Worm (Caenorhabditis elegans) whole organism, young adult: Measurements from ENCODE around the gene syp-2.

Experiments
- F49E8.2 ChIP-seq: sonication (generic microtip); optimal IDR thresholded peaks from 3 replicates; lab custom pipeline; 2017; ENCODE audit warnings: missing genetic modification characterization, mild to moderate bottlenecking, missing compliant biosample characterization, antibody characterized with exemption, moderate library complexity; ENCODE audit not compliant: insufficient read depth
- attf-6 ChIP-seq: fragments of 200-800 bp; sonication (Bioruptor generic); IDR thresholded peaks from 2 replicates; pipeline ENCODE4 v1.3.6; 2022; ENCODE audit warnings: missing genetic modification reagents, missing genetic modification characterization, missing compliant biosample characterization
- ceh-27 ChIP-seq: fragments of 200-800 bp; sonication (Bioruptor generic); optimal IDR thresholded peaks from 2 replicates; lab custom pipeline; 2018; ENCODE audit warnings: mild to moderate bottlenecking, missing genetic modification characterization, moderate library complexity, missing compliant biosample characterization
- egrh-3 ChIP-seq: fragments of 200-800 bp; sonication (Bioruptor generic); IDR thresholded peaks from 2 replicates; pipeline ENCODE4 v1.3.6; 2022; ENCODE audit warnings: missing genetic modification reagents, missing genetic modification characterization, missing compliant biosample characterization
- ets-4 ChIP-seq: fragments of 200-800 bp; sonication (Bioruptor generic); optimal IDR thresholded peaks from 2 replicates; lab custom pipeline; 2018; ENCODE audit warnings: mild to moderate bottlenecking, missing genetic modification characterization, missing compliant biosample characterization
- him-1 ChIP-seq: sonication (generic microtip); optimal IDR thresholded peaks from 2 replicates; lab custom pipeline; 2016; ENCODE audit warnings: missing genotype, missing genetic modification reagents, missing genetic modification characterization, missing compliant biosample characterization
- lin-26 ChIP-seq: fragments of 200-800 bp; sonication (Bioruptor generic); IDR thresholded peaks from 2 replicates; pipeline ENCODE4 v1.3.6; 2022; ENCODE audit warnings: missing genetic modification reagents, missing genetic modification characterization, missing compliant biosample characterization
- sea-2 ChIP-seq: fragments of 200-800 bp; sonication (Bioruptor generic); IDR thresholded peaks from 2 replicates; pipeline ENCODE4 v1.3.6; 2022; ENCODE audit warnings: missing genetic modification characterization, missing compliant biosample characterization
- snpc-1.3 ChIP-seq: sonication (generic microtip); optimal IDR thresholded peaks from 2 replicates; lab custom pipeline; 2017; ENCODE audit warnings: missing genetic modification characterization, mild to moderate bottlenecking, missing compliant biosample characterization, antibody characterized with exemption, moderate library complexity, missing genotype, missing genetic modification reagents; ENCODE audit not compliant: insufficient read depth
- unc-62 ChIP-seq: fragments of 150-350 bp; optimal IDR thresholded peaks from 2 replicates; lab custom pipeline; 2014; ENCODE audit warnings: missing biosample characterization, missing genetic modification reagents, missing genetic modification characterization
- ztf-28 ChIP-seq: fragments of 200-800 bp; sonication (Bioruptor generic); IDR thresholded peaks from 2 replicates; pipeline ENCODE4 v1.3.6; 2022; ENCODE audit warnings: missing genetic modification reagents, missing genetic modification characterization, missing compliant biosample characterization

DNA sequence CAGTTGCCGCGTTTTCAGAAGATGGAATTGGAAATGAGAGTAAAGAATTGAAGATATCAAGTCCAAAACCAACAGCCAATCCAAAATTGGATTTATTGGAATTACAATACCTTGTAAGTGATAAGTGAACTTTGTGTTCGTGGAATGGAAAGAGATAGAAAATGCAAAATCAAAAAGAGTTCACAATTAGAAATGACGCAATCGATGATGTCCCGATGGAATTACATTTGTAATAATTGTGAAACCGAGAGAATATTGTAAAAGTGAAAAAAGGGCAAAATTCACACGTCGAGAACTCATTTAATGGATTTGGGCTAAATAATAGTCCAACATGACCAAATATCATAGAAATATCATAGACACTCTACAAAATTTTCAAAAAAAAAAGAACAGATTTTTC is 11.1 kb upstream of the syp-2 start:
- TF ChIP-seq snpc-1.3 (tag; lab: Kevin White, UChicago) (no peak), him-1 (tag; lab: Kevin White, UChicago) (no peak), attf-6 (no peak), F49E8.2 (tag; lab: Kevin White, UChicago) (no peak), egrh-3 (GFP tag; lab: Robert Waterston, UW) (no peak), sea-2 (GFP tag; lab: Robert Waterston, UW) (no peak), ztf-28 (GFP tag; lab: Robert Waterston, UW) (no peak), unc-62 (GFP tag; lab: Kevin White, UChicago) (no peak), ceh-27 (no peak), lin-26 (GFP tag; lab: Robert Waterston, UW) (no peak), ets-4 (no peak)
